Worm (Caenorhabditis elegans): ENCODE data around the gene Y53G8AL.3.
A peak's percentile ranks its signal among the peaks of the same experiment; 100 is the strongest.

Gene Y53G8AL.3

DNA sequence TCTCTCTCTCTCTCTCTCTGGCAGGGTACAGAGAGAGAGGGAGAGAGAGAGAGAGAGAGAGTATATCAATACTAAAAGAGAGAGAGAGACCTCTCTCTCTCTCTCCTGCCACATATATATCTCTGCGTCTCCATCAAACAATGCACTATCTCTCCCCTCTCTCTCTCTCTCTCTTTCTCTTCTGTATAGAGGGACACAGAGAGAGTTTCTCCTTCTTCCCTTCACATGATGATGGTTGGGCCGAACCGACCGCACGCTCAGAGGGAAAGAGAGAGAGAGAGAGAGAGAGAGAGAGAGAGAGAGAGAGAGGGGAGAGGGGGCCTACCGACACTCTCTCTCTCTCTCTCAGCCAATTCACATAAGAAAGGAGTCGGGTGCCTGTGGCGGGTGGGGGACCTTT lies 18.7 kb upstream of the Y53G8AL.3 start (continued):
- TF ChIP-seq pqm-1 (tag; optimal IDR thresholded peaks at IDR 0.05) = no peak
- no peak for TF ChIP-seq aha-1 (tag; optimal IDR thresholded peaks at IDR 0.05)
- TF ChIP-seq efl-3 (GFP tag; optimal IDR thresholded peaks at IDR 0.05) = no peak
- TF ChIP-seq pag-3 (tag; optimal IDR thresholded peaks at IDR 0.05; ENCODE audit: borderline replicate concordance, insufficient read depth) = no peak
- no peak for TF ChIP-seq ceh-63 (GFP tag; optimal IDR thresholded peaks at IDR 0.05)
- TF ChIP-seq rnt-1 (tag; optimal IDR thresholded peaks at IDR 0.05) = peak; percentile 46
- peak; percentile 33 for TF ChIP-seq unc-86 (tag; optimal IDR thresholded peaks at IDR 0.05)
- TF ChIP-seq mef-2 (tag; optimal IDR thresholded peaks at IDR 0.05) = no peak
- no peak for TF ChIP-seq alr-1 (tag; optimal IDR thresholded peaks at IDR 0.05; ENCODE audit: borderline replicate concordance)
- no peak for TF ChIP-seq hlh-17 (GFP tag; optimal IDR thresholded peaks at IDR 0.05; ENCODE audit: borderline replicate concordance)
- TF ChIP-seq skn-1 (tag; optimal IDR thresholded peaks at IDR 0.05) = no peak
- peak; percentile 36 for TF ChIP-seq irx-1 (tag; optimal IDR thresholded peaks at IDR 0.05)
- TF ChIP-seq fkh-10 (GFP tag; optimal IDR thresholded peaks at IDR 0.05) = peak; percentile 3
- no peak for TF ChIP-seq grh-1 (GFP tag; IDR thresholded peaks at IDR 0.05)
- peak; percentile 85 for TF ChIP-seq snu-23 (GFP tag; optimal IDR thresholded peaks at IDR 0.05)
- TF ChIP-seq xbp-1 (tag; optimal IDR thresholded peaks at IDR 0.05) = peak; percentile 41
- peak; percentile 54 for TF ChIP-seq ztf-4 (tag; optimal IDR thresholded peaks at IDR 0.05)
- peak; percentile 50 for TF ChIP-seq blmp-1 (tag; optimal IDR thresholded peaks at IDR 0.05)
- TF ChIP-seq lsy-2 (tag; optimal IDR thresholded peaks at IDR 0.05) = peak; percentile 63 to 66
- TF ChIP-seq hpl-2 (GFP tag; optimal IDR thresholded peaks at IDR 0.05) = no peak
- no peak for TF ChIP-seq egl-13 (tag; optimal IDR thresholded peaks at IDR 0.05)
- TF ChIP-seq lin-35 (GFP tag; optimal IDR thresholded peaks at IDR 0.05) = peak; percentile 54 to 70
- TF ChIP-seq lin-13 (GFP tag; optimal IDR thresholded peaks at IDR 0.05) = peak; percentile 57
- TF ChIP-seq unc-98 (GFP tag; IDR thresholded peaks at IDR 0.05) = no peak
- TF ChIP-seq lin-39 (tag; optimal IDR thresholded peaks at IDR 0.05) = peak; percentile 12
- TF ChIP-seq isw-1 (GFP tag; IDR thresholded peaks at IDR 0.05) = 0 out of 2 replicates have a peak, but pooled peaks have one; percentile 18
- peak; percentile 82 for TF ChIP-seq lin-14 (GFP tag; optimal IDR thresholded peaks at IDR 0.05)
- TF ChIP-seq zip-4 (GFP tag; optimal IDR thresholded peaks at IDR 0.05) = no peak
- peak in 1 of 2 experiments; percentile 74 for TF ChIP-seq ztf-11 (tag; optimal IDR thresholded peaks at IDR 0.05)
- no peak for TF ChIP-seq fkh-8 (tag; optimal IDR thresholded peaks at IDR 0.05)
- no peak for TF ChIP-seq sox-4 (tag; optimal IDR thresholded peaks at IDR 0.05)
- no peak for TF ChIP-seq aly-2 (tag; optimal IDR thresholded peaks at IDR 0.05)
- TF ChIP-seq fos-1 (tag; optimal IDR thresholded peaks at IDR 0.05) = no peak
- peak; percentile 80 for TF ChIP-seq nhr-47 (tag; optimal IDR thresholded peaks at IDR 0.05)
- peak in 2 of 6 experiments; percentile 45 to 60 for TF ChIP-seq elt-3 (tag; optimal IDR thresholded peaks at IDR 0.05)
- no peak for TF ChIP-seq snpc-4 (tag; optimal IDR thresholded peaks at IDR 0.05)
- TF ChIP-seq nhr-90 (tag; optimal IDR thresholded peaks at IDR 0.05; ENCODE audit: poor library complexity) = peak; percentile 84
- TF ChIP-seq mdl-1 (tag; optimal IDR thresholded peaks at IDR 0.05) = peak in 1 of 2 experiments; percentile 22
- TF ChIP-seq elt-2 (tag; optimal IDR thresholded peaks at IDR 0.05) = peak; percentile 36
- TF ChIP-seq vab-15 (tag; optimal IDR thresholded peaks at IDR 0.05) = no peak
- TF ChIP-seq unc-30 (tag; optimal IDR thresholded peaks at IDR 0.05) = no peak
- no peak for TF ChIP-seq jun-1 (tag; optimal IDR thresholded peaks at IDR 0.05)
- peak; percentile 24 for TF ChIP-seq C16A3.4 (tag; optimal IDR thresholded peaks at IDR 0.05)

DNA sequence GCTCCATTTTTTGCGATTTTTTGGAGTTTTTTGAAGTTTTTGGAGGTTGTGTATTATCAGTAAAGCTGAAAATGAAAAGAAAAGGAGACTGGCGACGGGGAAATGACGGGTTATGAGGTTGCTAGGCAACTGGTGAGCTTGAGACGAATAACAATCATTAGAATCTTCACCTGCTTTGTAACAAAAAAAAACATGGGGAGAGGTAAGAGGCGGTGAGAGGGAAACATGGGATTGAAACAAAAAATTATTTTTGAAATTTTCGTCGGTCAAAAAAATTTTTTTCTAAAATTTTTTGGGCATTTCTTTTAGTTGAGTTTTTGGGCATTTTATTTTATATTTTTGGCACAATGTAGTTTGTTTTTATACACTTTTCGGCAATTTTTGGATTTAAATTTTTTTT lies 13.7 kb upstream of the Y53G8AL.3 start, which contains the start of gene Y53G8AM.7:
Gene Y53G8AM.7, minus strand, starts transcription at position 101 of the 400 bp plus-strand sequence.
- TF ChIP-seq rnt-1 (tag; optimal IDR thresholded peaks at IDR 0.05) (no peak), efl-1 (optimal IDR thresholded peaks at IDR 0.05) (no peak), efl-1 (GFP tag; optimal IDR thresholded peaks at IDR 0.05 in 1 of 2) (peak in 1 of 2 experiments; percentile 17), fkh-8 (tag; optimal IDR thresholded peaks at IDR 0.05) (peak; percentile 14)
